Worm (Caenorhabditis elegans): ENCODE measurements around the gene C49F5.13.

ce11 chrX:11969085-11969484, 7.9 kb downstream of the C49F5.13 start:
- TF ChIP-seq pqm-1 (tag; optimal IDR thresholded peaks at IDR 0.05) (no peak), elt-4 (tag; optimal IDR thresholded peaks at IDR 0.05) (no peak), fkh-10 (GFP tag; optimal IDR thresholded peaks at IDR 0.05) (no peak), lim-6 (tag; optimal IDR thresholded peaks at IDR 0.05) (no peak), ceh-14 (tag; optimal IDR thresholded peaks at IDR 0.05) (no peak), unc-86 (tag; optimal IDR thresholded peaks at IDR 0.05) (no peak)

Measured in whole organism, late embryonic.